Worm (Caenorhabditis elegans) whole organism, early embryonic: Measurements from ENCODE around the gene npp-24.

Source experiments
- B0310.2 ChIP-seq: sonication (generic microtip); optimal IDR thresholded peaks from 2 replicates; lab custom pipeline; 2016; ENCODE audit warnings: mild to moderate bottlenecking, missing genetic modification characterization, missing compliant biosample characterization
- F13C5.2 ChIP-seq: sonication (generic microtip); optimal IDR thresholded peaks from 2 replicates; lab custom pipeline; 2017; ENCODE audit warnings: mild to moderate bottlenecking, missing genetic modification characterization, inconsistent platforms, missing compliant biosample characterization
- aly-1 ChIP-seq: sonication (generic microtip); optimal IDR thresholded peaks from 2 replicates; lab custom pipeline; 2016; ENCODE audit warnings: missing genetic modification characterization, missing compliant biosample characterization
- ama-1 ChIP-seq: fragments of 150-350 bp; optimal IDR thresholded peaks from 2 replicates; lab custom pipeline; 2014
- ceh-13 ChIP-seq: fragments of 200-800 bp; sonication (Bioruptor generic); optimal IDR thresholded peaks from 2 replicates; lab custom pipeline; 2018; ENCODE audit warnings: mild to moderate bottlenecking, missing genetic modification characterization, missing compliant biosample characterization
- ceh-36 ChIP-seq: sonication (generic microtip); optimal IDR thresholded peaks from 2 replicates; lab custom pipeline; 2016; ENCODE audit warnings: missing genetic modification characterization, inconsistent platforms, missing compliant biosample characterization
- ets-7 ChIP-seq: sonication (generic microtip); optimal IDR thresholded peaks from 2 replicates; lab custom pipeline; 2016; ENCODE audit warnings: missing genotype, missing genetic modification characterization, missing compliant biosample characterization
- flt-1 ChIP-seq: fragments of 200-800 bp; sonication (Bioruptor generic); IDR thresholded peaks from 2 replicates; pipeline ENCODE4 v1.3.6; 2022; ENCODE audit warnings: missing genetic modification characterization, missing compliant biosample characterization
- hmbx-1 ChIP-seq: sonication (generic microtip); optimal IDR thresholded peaks from 2 replicates; lab custom pipeline; 2016; ENCODE audit warnings: mild to moderate bottlenecking, missing genetic modification characterization, missing compliant biosample characterization
- hmg-4 ChIP-seq: fragments of 200-800 bp; sonication (Bioruptor generic); optimal IDR thresholded peaks from 2 replicates; lab custom pipeline; 2018; ENCODE audit warnings: mild to moderate bottlenecking, missing genetic modification characterization, missing compliant biosample characterization
- hnd-1 ChIP-seq: sonication (generic microtip); optimal IDR thresholded peaks from 2 replicates; lab custom pipeline; 2016; ENCODE audit warnings: missing genetic modification characterization, missing compliant biosample characterization
- pes-1 ChIP-seq: fragments of 200-800 bp; sonication (Bioruptor generic); IDR thresholded peaks from 2 replicates; pipeline ENCODE4 v1.3.6; 2022; ENCODE audit warnings: missing genetic modification reagents, missing genetic modification characterization, missing compliant biosample characterization
- scrt-1 ChIP-seq: fragments of 200-800 bp; sonication (Bioruptor generic); IDR thresholded peaks from 2 replicates; pipeline ENCODE4 v1.3.6; 2022; ENCODE audit warnings: missing genetic modification characterization, missing compliant biosample characterization
- sea-1 ChIP-seq: fragments of 200-800 bp; sonication (Bioruptor generic); conservative IDR thresholded peaks from 2 replicates; pipeline ENCODE4 v1.3.6; 2022; ENCODE audit warnings: missing genetic modification characterization, missing compliant biosample characterization
- tbx-11 ChIP-seq: fragments of 200-800 bp; sonication (Bioruptor generic); IDR thresholded peaks from 2 replicates; pipeline ENCODE4 v1.3.6; 2022; ENCODE audit warnings: missing genetic modification characterization, missing compliant biosample characterization
- tbx-37 ChIP-seq: fragments of 200-800 bp; sonication (Bioruptor generic); conservative IDR thresholded peaks from 2 replicates; pipeline ENCODE4 v1.3.6; 2022; ENCODE audit warnings: missing genetic modification reagents, missing genetic modification characterization, missing compliant biosample characterization
- tra-4 ChIP-seq: sonication (generic microtip); optimal IDR thresholded peaks from 2 replicates; lab custom pipeline; 2017; ENCODE audit warnings: missing genetic modification characterization, missing compliant biosample characterization

Gene npp-24

DNA sequence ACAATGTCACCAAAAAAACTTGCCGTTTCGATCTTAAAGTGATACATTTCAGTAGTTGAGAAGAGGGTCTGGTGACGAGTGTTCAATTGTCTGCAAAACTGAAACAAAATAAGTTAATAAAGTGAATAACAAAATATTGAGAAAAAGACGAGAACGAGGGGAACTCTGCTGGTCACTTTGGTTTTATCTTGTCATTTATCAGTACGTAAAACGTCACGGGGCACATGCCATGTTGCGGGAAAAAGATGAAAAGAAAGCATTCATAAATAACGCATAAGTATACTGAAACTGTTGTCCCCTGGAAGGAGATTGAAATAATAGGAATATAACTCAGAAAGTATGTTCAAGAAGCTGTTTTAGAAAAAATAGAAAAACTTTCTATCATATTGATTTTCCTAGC is 9.2 kb downstream of the npp-24 start, which contains the start of gene sahd-1:
Gene sahd-1 (minus strand): TSS at position 100 of the 400 bp plus-strand sequence.
- TF ChIP-seq aly-1 (tag; lab: Kevin White, UChicago), result no peak
- TF ChIP-seq ama-1, result no peak
- TF ChIP-seq pes-1 (GFP tag; lab: Robert Waterston, UW), result no peak

ce11 chrII:5515542-5515941 is 9.9 kb downstream of the npp-24 start, which contains the start of gene ZK177.3:
TSS of gene ZK177.3 (plus strand) at chrII:5515842.
- no peak for TF ChIP-seq scrt-1
- no peak for TF ChIP-seq pes-1 (GFP tag; lab: Robert Waterston, UW)
- no peak for TF ChIP-seq aly-1 (tag; lab: Kevin White, UChicago)
- no peak for TF ChIP-seq F13C5.2
- no peak for TF ChIP-seq tbx-11 (GFP tag; lab: Robert Waterston, UW)
- TF ChIP-seq hmg-4, result no peak
- TF ChIP-seq tra-4 (tag; lab: Kevin White, UChicago), result no peak
- TF ChIP-seq flt-1 (GFP tag; lab: Robert Waterston, UW), result no peak
- no peak for TF ChIP-seq tbx-37 (GFP tag; lab: Robert Waterston, UW)
- no peak for TF ChIP-seq B0310.2 (tag; lab: Kevin White, UChicago)
- TF ChIP-seq sea-1 (GFP tag; lab: Robert Waterston, UW), result no peak
- no peak for TF ChIP-seq ets-7 (tag; lab: Kevin White, UChicago)
- no peak for TF ChIP-seq hmbx-1 (tag; lab: Kevin White, UChicago)

DNA sequence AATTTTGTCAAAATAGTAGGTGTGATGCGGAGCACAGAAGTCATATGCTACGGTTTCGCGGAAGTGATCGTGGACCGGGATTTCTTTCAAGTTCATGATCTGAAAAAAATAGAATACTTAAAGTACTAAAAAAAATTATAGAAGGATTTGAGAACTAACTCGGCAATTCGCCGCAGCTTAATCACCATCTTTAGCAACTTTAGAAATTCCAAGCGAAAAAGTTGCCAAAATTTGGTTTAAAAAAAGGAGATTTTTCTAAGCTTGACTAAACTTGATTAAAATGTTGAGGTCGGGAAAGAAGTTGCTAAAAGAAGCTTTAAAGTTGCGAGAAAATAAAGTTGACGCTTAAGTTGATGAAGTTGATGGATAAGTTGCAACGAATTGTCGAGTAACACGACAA is 12.0 kb downstream of the npp-24 start, which contains the start of gene ZK177.9:
Gene ZK177.9 (minus strand): TSS at position 101 of the 400 bp plus-strand sequence.
- TF ChIP-seq B0310.2 (tag; lab: Kevin White, UChicago), result no peak
- no peak for TF ChIP-seq ceh-36 (tag; lab: Kevin White, UChicago)
- no peak for TF ChIP-seq ets-7 (tag; lab: Kevin White, UChicago)
- no peak for TF ChIP-seq scrt-1
- no peak for TF ChIP-seq tbx-11 (GFP tag; lab: Robert Waterston, UW)
- no peak for TF ChIP-seq aly-1 (tag; lab: Kevin White, UChicago)
- TF ChIP-seq tbx-37 (GFP tag; lab: Robert Waterston, UW), result no peak
- no peak for TF ChIP-seq hmg-4
- no peak for TF ChIP-seq flt-1 (GFP tag; lab: Robert Waterston, UW)
- no peak for TF ChIP-seq hnd-1 (tag; lab: Kevin White, UChicago)
- TF ChIP-seq pes-1 (GFP tag; lab: Robert Waterston, UW), result no peak
- TF ChIP-seq hmbx-1 (tag; lab: Kevin White, UChicago), result no peak
- no peak for TF ChIP-seq sea-1 (GFP tag; lab: Robert Waterston, UW)
- TF ChIP-seq F13C5.2, result no peak
- no peak for TF ChIP-seq tra-4 (tag; lab: Kevin White, UChicago)
- TF ChIP-seq ceh-13 (GFP tag; lab: Kevin White, UChicago), result no peak
- no peak for TF ChIP-seq ama-1

DNA sequence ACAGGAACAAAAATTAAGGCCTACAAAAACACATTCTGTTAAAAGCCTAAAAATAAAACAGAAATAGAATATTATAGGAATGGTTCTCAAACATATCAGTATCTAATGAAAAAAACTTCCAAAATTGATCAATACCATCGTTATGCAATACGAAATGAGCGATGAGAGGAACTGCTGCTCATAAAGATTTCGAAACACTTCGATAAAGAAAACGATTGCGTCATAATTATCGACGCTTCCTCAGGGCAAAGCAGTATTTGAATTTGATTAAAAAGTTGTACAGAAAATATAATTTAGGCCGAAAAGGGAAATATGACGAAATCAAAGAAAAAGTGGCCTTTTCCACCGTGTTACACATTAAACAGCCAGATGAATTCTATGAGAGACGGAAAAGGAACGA is 12.4 kb downstream of the npp-24 start:
- TF ChIP-seq tbx-37 (GFP tag; lab: Robert Waterston, UW) (no peak), F13C5.2 (no peak), tra-4 (tag; lab: Kevin White, UChicago) (no peak), ets-7 (tag; lab: Kevin White, UChicago) (no peak)

DNA sequence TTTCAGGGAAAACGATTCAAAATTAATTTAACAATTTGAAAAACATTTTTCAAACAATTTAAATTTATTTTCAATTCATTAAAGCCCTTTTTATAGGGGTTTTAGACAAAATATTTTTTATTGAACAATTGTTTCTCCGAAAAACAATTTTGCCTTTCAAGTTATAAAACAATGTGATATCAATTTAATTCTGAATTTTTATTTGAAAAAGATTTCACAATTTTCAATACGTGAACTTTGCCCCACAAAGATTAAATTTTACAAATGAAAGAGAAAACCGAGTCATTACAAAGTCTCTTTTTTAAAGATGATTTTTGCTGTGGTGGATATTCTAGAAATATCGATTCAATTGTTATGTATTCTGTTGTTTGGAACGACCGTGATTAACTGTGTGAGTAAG is 13.2 kb downstream of the npp-24 start, which contains the start of gene ZK177.2:
Gene ZK177.2 (plus strand): TSS at position 301 of the 400 bp plus-strand sequence.
- TF ChIP-seq pes-1 (GFP tag; lab: Robert Waterston, UW) (no peak), sea-1 (GFP tag; lab: Robert Waterston, UW) (no peak), F13C5.2 (no peak), aly-1 (tag; lab: Kevin White, UChicago) (no peak), scrt-1 (no peak), tbx-37 (GFP tag; lab: Robert Waterston, UW) (no peak), ceh-13 (GFP tag; lab: Kevin White, UChicago) (no peak), hmbx-1 (tag; lab: Kevin White, UChicago) (no peak), B0310.2 (tag; lab: Kevin White, UChicago) (no peak), ceh-36 (tag; lab: Kevin White, UChicago) (no peak), tra-4 (tag; lab: Kevin White, UChicago) (no peak), ets-7 (tag; lab: Kevin White, UChicago) (no peak), flt-1 (GFP tag; lab: Robert Waterston, UW) (no peak), hmg-4 (no peak), tbx-11 (GFP tag; lab: Robert Waterston, UW) (no peak)

DNA sequence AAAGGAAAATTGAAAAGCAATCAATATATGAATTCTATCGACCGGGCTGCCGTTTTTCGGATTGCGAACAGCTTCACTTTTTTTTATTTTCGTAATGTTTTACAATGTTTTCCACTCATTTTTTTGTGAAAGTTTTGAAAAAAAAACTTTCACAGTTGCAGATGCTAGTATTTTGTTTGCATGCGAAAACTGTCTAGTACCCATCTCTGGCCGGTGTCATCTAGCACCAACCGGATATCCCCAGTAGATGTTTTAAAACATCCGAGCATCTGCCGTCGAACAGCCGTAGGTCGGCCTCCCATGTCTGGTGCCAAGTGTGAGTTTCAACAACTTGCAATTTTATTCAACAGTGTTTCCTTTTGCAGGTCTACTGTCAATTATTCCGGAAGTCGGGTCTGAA is 15.7 kb downstream of the npp-24 start, which contains the start of gene ZK177.12:
Gene ZK177.12 (plus strand): TSS at position 301 of the 400 bp plus-strand sequence.
- no peak for TF ChIP-seq B0310.2 (tag; lab: Kevin White, UChicago)
- TF ChIP-seq aly-1 (tag; lab: Kevin White, UChicago), result no peak
- TF ChIP-seq flt-1 (GFP tag; lab: Robert Waterston, UW), result no peak
- no peak for TF ChIP-seq tbx-11 (GFP tag; lab: Robert Waterston, UW)
- TF ChIP-seq hnd-1 (tag; lab: Kevin White, UChicago), result no peak
- TF ChIP-seq hmbx-1 (tag; lab: Kevin White, UChicago), result no peak

- no peak for TF ChIP-seq flt-1 (GFP tag; lab: Robert Waterston, UW)
- no peak for TF ChIP-seq F13C5.2
- TF ChIP-seq ets-7 (tag; lab: Kevin White, UChicago), result no peak
- TF ChIP-seq scrt-1, result no peak
- no peak for TF ChIP-seq ceh-13 (GFP tag; lab: Kevin White, UChicago)
- TF ChIP-seq tra-4 (tag; lab: Kevin White, UChicago), result no peak
- no peak for TF ChIP-seq ama-1
- no peak for TF ChIP-seq hmbx-1 (tag; lab: Kevin White, UChicago)
- no peak for TF ChIP-seq pes-1 (GFP tag; lab: Robert Waterston, UW)
Measured at ce11 chrII:5522637-5523036, 17.0 kb downstream of the npp-24 start, which contains the start of gene ZK177.11. TSS of gene ZK177.11 (plus strand) at chrII:5522937.

DNA sequence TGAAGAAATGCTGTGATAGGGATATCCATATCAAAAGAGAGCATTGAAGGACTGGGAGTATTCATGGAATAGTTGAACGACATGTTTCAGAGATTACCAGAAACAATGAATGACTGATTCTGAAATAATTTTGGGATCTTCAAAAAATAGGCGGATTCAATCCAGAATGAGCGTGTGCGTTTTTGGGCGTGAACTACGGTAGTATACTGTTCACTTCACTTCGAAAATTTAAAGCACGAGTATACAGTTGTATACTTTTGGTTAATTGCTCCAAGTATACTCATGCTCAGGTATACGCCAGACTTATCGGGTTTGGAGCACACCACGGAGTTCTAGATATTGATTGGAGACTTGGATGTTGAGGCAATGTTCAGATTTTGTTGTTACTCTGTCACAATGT is 19.6 kb downstream of the npp-24 start, which contains the start of gene tbx-35:
Gene tbx-35 (minus strand): TSS at position 101 of the 400 bp plus-strand sequence.
- no peak for TF ChIP-seq ets-7 (tag; lab: Kevin White, UChicago)
- no peak for TF ChIP-seq hnd-1 (tag; lab: Kevin White, UChicago)
- no peak for TF ChIP-seq scrt-1
- TF ChIP-seq pes-1 (GFP tag; lab: Robert Waterston, UW), result no peak
- TF ChIP-seq ceh-13 (GFP tag; lab: Kevin White, UChicago), result no peak
- no peak for TF ChIP-seq B0310.2 (tag; lab: Kevin White, UChicago)
- TF ChIP-seq ama-1, result no peak
- TF ChIP-seq ceh-36 (tag; lab: Kevin White, UChicago), result no peak
- no peak for TF ChIP-seq F13C5.2
- no peak for TF ChIP-seq sea-1 (GFP tag; lab: Robert Waterston, UW)
- TF ChIP-seq tbx-37 (GFP tag; lab: Robert Waterston, UW), result no peak
- TF ChIP-seq aly-1 (tag; lab: Kevin White, UChicago), result no peak
- no peak for TF ChIP-seq tra-4 (tag; lab: Kevin White, UChicago)
- no peak for TF ChIP-seq flt-1 (GFP tag; lab: Robert Waterston, UW)
- no peak for TF ChIP-seq hmbx-1 (tag; lab: Kevin White, UChicago)
- TF ChIP-seq tbx-11 (GFP tag; lab: Robert Waterston, UW), result no peak
- no peak for TF ChIP-seq hmg-4
